Worm (Caenorhabditis elegans): ENCODE results near the gene oac-31.

The oac-31 gene

ce11 chrV:1495752-1496151, 45.9 kb downstream of the oac-31 start:
- TF ChIP-seq ref-2 (tag; optimal IDR thresholded peaks at IDR 0.05): no peak
- TF ChIP-seq ceh-48 (tag; optimal IDR thresholded peaks at IDR 0.05): peak; percentile 16

DNA sequence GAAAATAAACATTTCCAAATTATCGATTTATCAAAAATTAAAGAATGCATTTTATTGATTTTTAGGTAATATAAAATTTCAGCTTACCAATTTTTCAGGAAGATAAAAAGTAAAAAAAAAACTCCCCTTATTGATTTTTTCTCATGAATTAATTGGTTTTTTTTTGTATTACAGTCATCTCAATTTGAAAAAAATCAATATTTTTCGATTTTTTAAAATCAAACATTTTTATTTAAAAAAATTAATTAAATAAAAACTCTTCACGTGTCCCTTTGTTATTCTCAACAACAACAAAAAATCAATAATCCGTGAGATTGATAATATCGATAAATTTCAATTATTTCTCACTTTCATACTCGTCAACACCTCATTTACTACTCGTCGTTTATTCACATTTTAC, 46.4 kb downstream of the oac-31 start, which contains the start of gene C38C3.3:
Gene C38C3.3, plus strand, starts transcription at position 301 of the 400 bp plus-strand sequence.
- TF ChIP-seq ref-2 (tag; optimal IDR thresholded peaks at IDR 0.05): no peak
- no peak for TF ChIP-seq ets-4 (tag; optimal IDR thresholded peaks at IDR 0.05)
- no peak for TF ChIP-seq hlh-30 (tag; optimal IDR thresholded peaks at IDR 0.05; ENCODE audit: insufficient read depth)
- no peak for TF ChIP-seq unc-42 (tag; optimal IDR thresholded peaks at IDR 0.05)
- TF ChIP-seq ceh-31 (tag; optimal IDR thresholded peaks at IDR 0.05): no peak
- TF ChIP-seq pros-1 (tag; optimal IDR thresholded peaks at IDR 0.05): no peak
- no peak for TF ChIP-seq nhr-11 (tag; optimal IDR thresholded peaks at IDR 0.05)
- no peak for TF ChIP-seq ceh-14 (tag; optimal IDR thresholded peaks at IDR 0.05)
- no peak for TF ChIP-seq tbx-7 (tag; optimal IDR thresholded peaks at IDR 0.05)
- TF ChIP-seq ceh-24 (tag; optimal IDR thresholded peaks at IDR 0.05): no peak
- TF ChIP-seq che-1 (tag; optimal IDR thresholded peaks at IDR 0.05): no peak
- no peak for TF ChIP-seq lin-11 (tag; optimal IDR thresholded peaks at IDR 0.05)
- no peak for TF ChIP-seq unc-3 (GFP tag; conservative IDR thresholded peaks at IDR 0.05)
- no peak for TF ChIP-seq unc-3 (tag; optimal IDR thresholded peaks at IDR 0.05)
- no peak for TF ChIP-seq tbx-2 (tag; optimal IDR thresholded peaks at IDR 0.05)
- no peak for TF ChIP-seq sox-4 (tag; optimal IDR thresholded peaks at IDR 0.05)
- TF ChIP-seq ceh-45 (GFP tag; IDR thresholded peaks at IDR 0.05): no peak
- TF ChIP-seq ttx-3 (tag; optimal IDR thresholded peaks at IDR 0.05): no peak
- no peak for TF ChIP-seq hlh-8 (tag; optimal IDR thresholded peaks at IDR 0.05)

- TF ChIP-seq ceh-14 (tag; optimal IDR thresholded peaks at IDR 0.05): no peak
Observed at ce11 chrV:1494469-1494868, 47.2 kb downstream of the oac-31 start, which contains the start of gene spig-7. spig-7 (plus strand) TSS chrV:1494769.

DNA sequence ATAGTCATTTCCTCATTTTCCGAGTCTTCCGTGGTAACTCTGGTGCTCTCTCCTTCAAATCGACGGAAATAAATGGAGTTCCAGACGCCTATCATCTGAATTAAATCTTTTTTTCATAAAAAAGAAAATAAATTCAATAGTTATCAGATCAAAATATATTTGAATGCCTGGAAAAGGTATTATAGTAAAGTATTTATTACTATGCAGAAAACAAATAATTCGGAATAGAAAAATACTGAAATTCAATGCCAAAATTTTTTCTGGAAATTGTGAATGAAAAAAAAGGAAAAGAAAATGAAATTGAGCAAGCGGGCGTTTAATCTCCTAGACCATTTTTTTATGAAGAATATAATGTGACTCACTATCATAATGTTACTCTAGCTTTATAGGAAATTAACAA, 50.2 kb downstream of the oac-31 start, which contains the start of gene C38C3.6:
Gene C38C3.6, minus strand, starts transcription at position 101 of the 400 bp plus-strand sequence.
- no peak for TF ChIP-seq gmeb-2 (tag; optimal IDR thresholded peaks at IDR 0.05)
- TF ChIP-seq K09A11.1 (tag; optimal IDR thresholded peaks at IDR 0.05; ENCODE audit: insufficient read depth): no peak
- TF ChIP-seq dve-1 (tag; optimal IDR thresholded peaks at IDR 0.05): no peak
- TF ChIP-seq hlh-8 (tag; optimal IDR thresholded peaks at IDR 0.05): no peak
- TF ChIP-seq elt-2 (tag; optimal IDR thresholded peaks at IDR 0.05): no peak
- TF ChIP-seq ztf-16 (tag; optimal IDR thresholded peaks at IDR 0.05): no peak
- TF ChIP-seq ceh-34 (tag; optimal IDR thresholded peaks at IDR 0.05): no peak
- TF ChIP-seq unc-3 (GFP tag; conservative IDR thresholded peaks at IDR 0.05): no peak
- TF ChIP-seq unc-3 (tag; optimal IDR thresholded peaks at IDR 0.05): no peak
- TF ChIP-seq unc-42 (tag; optimal IDR thresholded peaks at IDR 0.05): no peak
- no peak for TF ChIP-seq K02D7.2 (tag; optimal IDR thresholded peaks at IDR 0.05)
- TF ChIP-seq ceh-45 (GFP tag; IDR thresholded peaks at IDR 0.05): no peak
- TF ChIP-seq ceh-31 (tag; optimal IDR thresholded peaks at IDR 0.05): no peak

DNA sequence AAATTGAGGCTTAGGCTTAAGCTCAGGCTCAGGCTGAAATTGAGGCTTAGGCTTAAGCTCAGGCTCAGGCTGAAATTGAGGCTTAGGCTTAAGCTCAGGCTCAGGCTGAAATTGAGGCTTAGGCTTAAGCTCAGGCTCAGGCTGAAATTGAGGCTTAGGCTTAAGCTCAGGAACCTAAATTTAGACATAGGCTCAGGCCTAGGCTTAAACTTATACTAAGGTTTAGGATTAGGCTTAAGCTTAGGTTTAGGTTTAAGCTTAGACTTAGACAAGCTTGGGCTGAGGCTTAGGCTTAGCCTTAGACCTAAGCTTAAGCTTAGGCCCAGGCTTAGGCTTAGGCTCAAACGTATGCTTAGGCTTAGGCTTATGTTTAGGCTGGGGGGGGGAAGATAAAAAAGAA, 50.8 kb downstream of the oac-31 start:
- TF ChIP-seq dve-1 (tag; optimal IDR thresholded peaks at IDR 0.05): peak; percentile 70

- no peak for TF ChIP-seq lin-11 (tag; optimal IDR thresholded peaks at IDR 0.05)
- TF ChIP-seq tbx-7 (tag; optimal IDR thresholded peaks at IDR 0.05): no peak
- TF ChIP-seq T23F11.4 (GFP tag; optimal IDR thresholded peaks at IDR 0.05): no peak
- TF ChIP-seq ceh-9 (tag; optimal IDR thresholded peaks at IDR 0.05): no peak
- no peak for TF ChIP-seq che-1 (tag; optimal IDR thresholded peaks at IDR 0.05)
- no peak for TF ChIP-seq npax-4 (tag; optimal IDR thresholded peaks at IDR 0.05)
- no peak for TF ChIP-seq ref-2 (tag; optimal IDR thresholded peaks at IDR 0.05)
Observed at ce11 chrV:1488642-1489041, 53.0 kb downstream of the oac-31 start.

Measured in whole organism, late embryonic.